Fruit fly (Drosophila melanogaster): ENCODE results near the gene Unc-76.

Gene Unc-76

DNA sequence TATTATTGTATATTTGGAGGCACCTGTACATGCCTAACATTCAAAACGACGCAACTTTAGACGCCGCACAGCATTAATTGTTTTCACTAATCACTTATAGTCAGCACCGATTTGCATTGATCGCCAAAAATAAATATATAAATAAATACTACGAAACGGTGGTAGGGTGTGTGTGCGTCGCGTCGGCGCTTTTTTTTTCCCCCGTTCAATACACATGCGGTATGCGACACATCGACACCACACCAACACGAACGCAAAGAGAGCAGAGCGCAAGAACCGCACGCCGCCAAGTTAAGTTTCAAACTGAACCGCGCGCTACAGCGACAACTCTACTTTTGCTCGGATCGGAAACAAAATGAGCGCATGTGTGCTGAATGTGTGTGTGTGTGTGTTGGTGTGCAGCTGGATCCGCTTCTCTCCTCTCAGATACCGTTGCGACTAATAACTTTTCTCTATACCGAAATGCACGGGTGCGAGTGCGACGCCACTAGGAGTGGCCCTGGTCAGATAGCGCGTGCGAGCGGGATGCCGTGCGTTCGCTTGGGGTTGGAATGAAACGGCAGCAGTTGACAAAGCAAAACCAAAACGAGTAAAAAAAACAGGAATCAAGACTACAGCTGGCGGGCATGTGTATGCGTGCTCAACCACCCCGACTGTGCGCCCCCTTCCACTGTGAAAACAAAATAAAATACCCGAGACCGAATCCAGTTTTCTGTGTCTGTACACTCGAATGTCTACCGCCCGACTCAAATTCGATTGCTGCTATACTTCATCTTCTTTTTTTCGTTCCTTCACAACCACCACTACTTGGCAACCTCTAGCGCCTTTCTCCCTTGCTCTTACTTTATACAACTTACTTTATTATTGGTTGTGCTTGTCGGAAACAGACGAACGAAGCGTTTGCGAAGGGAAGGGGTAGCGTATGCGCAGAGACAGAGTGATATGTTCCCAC, 42.9 kb downstream of the Unc-76 start, which contains the start of gene ph-d (continued):
- TF ChIP-seq Stat92E (GFP tag; optimal IDR thresholded peaks at IDR 0.05), result peak in 1 of 3 experiments; percentile 62
- TF ChIP-seq unc-4 (GFP tag; IDR thresholded peaks at IDR 0.05; ENCODE audit: partially characterized antibody), result peak; percentile 34; the same call in 1 of the 2 replicates
- TF ChIP-seq ci (GFP tag; IDR thresholded peaks at IDR 0.05), result peak; percentile 62; the same call in 1 of the 3 replicates
- peak; percentile 18 for TF ChIP-seq CG8359 (GFP tag; optimal IDR thresholded peaks at IDR 0.05; ENCODE audit: borderline replicate concordance)
- TF ChIP-seq scrt (GFP tag; optimal IDR thresholded peaks at IDR 0.05), result peak; percentile 48

DNA sequence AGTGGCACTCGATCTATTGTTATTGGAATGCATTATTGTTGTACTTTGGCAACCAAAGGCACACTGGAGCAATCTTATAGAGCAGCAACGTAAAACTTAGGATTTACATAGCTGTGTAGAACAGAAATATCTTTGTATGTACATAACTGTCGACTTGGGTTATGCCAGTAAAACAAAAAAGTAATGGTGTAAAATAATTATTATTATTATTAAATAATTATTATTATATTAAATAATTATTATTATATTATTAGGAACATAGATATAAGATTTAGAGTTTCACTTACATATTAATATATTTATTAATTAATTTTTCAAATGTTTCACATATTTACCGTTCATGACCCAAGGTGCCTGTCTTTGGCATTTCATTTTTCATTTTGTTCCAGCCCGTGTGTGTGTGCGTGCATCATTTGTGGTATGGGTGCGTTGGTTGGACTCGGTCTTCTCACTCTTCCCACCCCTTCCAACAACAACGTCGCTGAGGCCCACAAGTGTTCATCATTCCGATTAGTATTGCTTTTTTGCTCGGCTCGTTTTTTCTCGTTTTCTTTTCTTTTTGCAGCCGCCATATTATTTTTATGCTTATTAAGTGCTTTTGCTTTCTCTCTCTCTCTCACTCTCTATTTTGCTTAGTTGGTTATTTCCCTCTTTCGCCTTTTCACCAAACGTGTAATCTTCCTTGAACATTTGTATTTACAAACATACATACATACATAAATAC, 43.7 kb downstream of the Unc-76 start:
- peak; percentile 89 for TF ChIP-seq al (GFP tag; IDR thresholded peaks at IDR 0.05)
- peak; percentile 98 for TF ChIP-seq fd96Cb (tag; optimal IDR thresholded peaks at IDR 0.05)
- no peak for TF ChIP-seq CG34224 (GFP tag; IDR thresholded peaks at IDR 0.05; ENCODE audit: partially characterized antibody)
- peak; percentile 95 for TF ChIP-seq Vsx1 (GFP tag; optimal IDR thresholded peaks at IDR 0.05)
- peak; percentile 87 for TF ChIP-seq CG4617 (GFP tag; optimal IDR thresholded peaks at IDR 0.05; ENCODE audit: borderline replicate concordance)
- peak; percentile 94 for TF ChIP-seq ac (GFP tag; optimal IDR thresholded peaks at IDR 0.05)
- no peak for TF ChIP-seq tna (GFP tag; IDR thresholded peaks at IDR 0.05; ENCODE audit: partially characterized antibody)
- TF ChIP-seq E2f1 (GFP tag; IDR thresholded peaks at IDR 0.05), result peak; percentile 91
- no peak for TF ChIP-seq lov (optimal IDR thresholded peaks at IDR 0.05)
- peak; percentile 75; the same call in 1 of the 3 replicates for TF ChIP-seq lov (GFP tag; IDR thresholded peaks at IDR 0.05)
- peak; percentile 81 for TF ChIP-seq CG5953 (GFP tag; IDR thresholded peaks at IDR 0.05)
- peak; percentile 98 for TF ChIP-seq CG15696 (tag; optimal IDR thresholded peaks at IDR 0.05)
- TF ChIP-seq CG2875 (GFP tag; optimal IDR thresholded peaks at IDR 0.05), result peak; percentile 97
- TF ChIP-seq hb (GFP tag; IDR thresholded peaks at IDR 0.05; ENCODE audit: partially characterized antibody), result peak; percentile 55; the same call in 1 of the 3 replicates
- peak; percentile 73 for TF ChIP-seq CrebB (tag; optimal IDR thresholded peaks at IDR 0.05)
- peak; percentile 35 for TF ChIP-seq zf30C (GFP tag; optimal IDR thresholded peaks at IDR 0.05)
- peak; percentile 66 for TF ChIP-seq CG15073 (GFP tag; optimal IDR thresholded peaks at IDR 0.05)
- peak; percentile 96 for TF ChIP-seq trem (tag; optimal IDR thresholded peaks at IDR 0.05)
- peak; percentile 94 for TF ChIP-seq Fer3 (tag; optimal IDR thresholded peaks at IDR 0.05)
- TF ChIP-seq gcm2 (GFP tag; optimal IDR thresholded peaks at IDR 0.05), result peak; percentile 69
- peak; percentile 88 for TF ChIP-seq CG9609 (GFP tag; optimal IDR thresholded peaks at IDR 0.05)
- peak; percentile 87 for TF ChIP-seq jing (GFP tag; optimal IDR thresholded peaks at IDR 0.05)
- no peak for TF ChIP-seq mld (GFP tag; IDR thresholded peaks at IDR 0.05; ENCODE audit: partially characterized antibody)
- TF ChIP-seq CG12071 (GFP tag; optimal IDR thresholded peaks at IDR 0.05), result peak; percentile 83
- peak; percentile 81; the same call in 2 of the 3 replicates for TF ChIP-seq CG6175 (GFP tag; IDR thresholded peaks at IDR 0.05)
- TF ChIP-seq CG6254 (GFP tag; optimal IDR thresholded peaks at IDR 0.05), result peak; percentile 95
- peak; percentile 66; the same call in 1 of the 2 replicates for TF ChIP-seq Nf-YA (GFP tag; IDR thresholded peaks at IDR 0.05)
- TF ChIP-seq Atf6 (GFP tag; IDR thresholded peaks at IDR 0.05), result peak; percentile 64; the same call in 1 of the 2 replicates
- TF ChIP-seq mam (GFP tag; optimal IDR thresholded peaks at IDR 0.05), result peak; percentile 88
- TF ChIP-seq CG17912 (GFP tag; optimal IDR thresholded peaks at IDR 0.05), result peak; percentile 93
- peak; percentile 96 for TF ChIP-seq CG17359 (tag; optimal IDR thresholded peaks at IDR 0.05)
- TF ChIP-seq tap (tag; optimal IDR thresholded peaks at IDR 0.05), result peak; percentile 96
- peak; percentile 90 for TF ChIP-seq ro (GFP tag; IDR thresholded peaks at IDR 0.05)
- peak; percentile 84 for TF ChIP-seq ap (GFP tag; IDR thresholded peaks at IDR 0.05)
- TF ChIP-seq CG11696 (GFP tag; IDR thresholded peaks at IDR 0.05), result peak; percentile 74; the same call in 1 of the 2 replicates
- no peak for TF ChIP-seq HmgD (GFP tag; optimal IDR thresholded peaks at IDR 0.05)
- peak; percentile 39 for TF ChIP-seq emc (GFP tag; optimal IDR thresholded peaks at IDR 0.05)
- TF ChIP-seq wdn (GFP tag; IDR thresholded peaks at IDR 0.05), result peak; percentile 83
- TF ChIP-seq Hand (GFP tag; optimal IDR thresholded peaks at IDR 0.05), result peak; percentile 97
